Fruit fly (Drosophila melanogaster) S2 (cell line): Measurements from ENCODE around the gene CG31606.

Experiments
- CG8478 ChIP-seq: fragments of >200 bp; optimal IDR thresholded peaks from 2 replicates; lab custom pipeline; 2018
- CTCF ChIP-seq, 2 experiments: fragments of >200 bp; optimal IDR thresholded peaks; 2 replicates each; lab custom pipeline; 2018

dm6 chr2L:8143947-8144346 is 3.5 kb upstream of the CG31606 start, which contains the start of gene CG42762:
- no peak for TF ChIP-seq CTCF (optimal IDR thresholded peaks at IDR 0.05; lab: Kevin White, UChicago)
- TF ChIP-seq CG8478 (lab: Kevin White, UChicago), result no peak
